Worm (Caenorhabditis elegans) whole organism, midembryonic: ENCODE data around the gene eif-2Bgamma.
A peak's percentile ranks its signal among the peaks of the same experiment; 100 is the strongest.

ENCODE experiments used
- T22C8.4 ChIP-seq: fragments of 200-800 bp; sonication (Bioruptor generic); IDR thresholded peaks from 2 replicates; pipeline ENCODE4 v1.3.6; 2022; ENCODE audit warnings: missing genetic modification characterization, missing compliant biosample characterization
- cog-1 ChIP-seq: sonication (generic microtip); optimal IDR thresholded peaks from 2 replicates; lab custom pipeline; 2016; ENCODE audit warnings: missing genetic modification characterization, missing compliant biosample characterization
- flt-1 ChIP-seq: fragments of 200-800 bp; sonication (Bioruptor generic); IDR thresholded peaks from 2 replicates; pipeline ENCODE4 v1.3.6; 2022; ENCODE audit warnings: missing genetic modification characterization, missing compliant biosample characterization
- klf-2 ChIP-seq: fragments of 200-800 bp; sonication (Bioruptor generic); conservative IDR thresholded peaks from 2 replicates; pipeline ENCODE4 v1.3.6; 2022; ENCODE audit warnings: missing genetic modification reagents, missing genetic modification characterization, missing compliant biosample characterization
- med-1 ChIP-seq: sonication (generic microtip); optimal IDR thresholded peaks from 2 replicates; lab custom pipeline; 2017; ENCODE audit warnings: missing genetic modification characterization, mild to moderate bottlenecking, missing compliant biosample characterization, antibody characterized with exemption, missing genetic modification reagents; ENCODE audit not compliant: insufficient read depth
- ref-1 ChIP-seq: fragments of 200-800 bp; sonication (Bioruptor generic); conservative IDR thresholded peaks from 2 replicates; pipeline ENCODE4 v1.3.6; 2022; ENCODE audit warnings: missing genetic modification reagents, missing genetic modification characterization, missing compliant biosample characterization
- tab-1 ChIP-seq: fragments of 200-800 bp; sonication (Bioruptor generic); IDR thresholded peaks from 2 replicates; pipeline ENCODE4 v1.3.6; 2022; ENCODE audit warnings: missing genetic modification characterization, missing compliant biosample characterization
- ztf-23 ChIP-seq: fragments of 200-800 bp; sonication (Bioruptor generic); IDR thresholded peaks from 2 replicates; pipeline ENCODE4 v1.3.6; 2022; ENCODE audit warnings: missing genetic modification reagents, missing genetic modification characterization, missing compliant biosample characterization
- ztf-29 ChIP-seq: fragments of 200-800 bp; sonication (Bioruptor generic); IDR thresholded peaks from 2 replicates; pipeline ENCODE4 v1.3.6; 2022; ENCODE audit warnings: missing genetic modification reagents, missing genetic modification characterization, missing compliant biosample characterization

The eif-2Bgamma gene

ce11 chrII:6967618-6968017 is at the start of gene eif-2Bgamma:
eif-2Bgamma (minus strand) TSS chrII:6967648.
- TF ChIP-seq ref-1 (GFP tag; lab: Robert Waterston, UW) = no peak
- TF ChIP-seq ztf-29 (GFP tag; lab: Robert Waterston, UW) = no peak
- no peak for TF ChIP-seq ztf-23 (GFP tag; lab: Robert Waterston, UW)
- no peak for TF ChIP-seq flt-1 (GFP tag; lab: Robert Waterston, UW)
- TF ChIP-seq klf-2 (GFP tag; lab: Robert Waterston, UW) = no peak
- no peak for TF ChIP-seq cog-1 (tag; lab: Kevin White, UChicago)
- no peak for TF ChIP-seq med-1
- TF ChIP-seq T22C8.4 = no peak
- TF ChIP-seq tab-1 (GFP tag; lab: Robert Waterston, UW) = no peak

ce11 chrII:7012592-7012991 is 45.1 kb upstream of the eif-2Bgamma start, which contains the start of gene sqv-7:
sqv-7 (minus strand) TSS chrII:7012692.
- no peak for TF ChIP-seq tab-1 (GFP tag; lab: Robert Waterston, UW)
- TF ChIP-seq cog-1 (tag; lab: Kevin White, UChicago) = no peak
- TF ChIP-seq med-1 = no peak
- no peak for TF ChIP-seq ref-1 (GFP tag; lab: Robert Waterston, UW)
- no peak for TF ChIP-seq T22C8.4
- TF ChIP-seq klf-2 (GFP tag; lab: Robert Waterston, UW) = no peak
- no peak for TF ChIP-seq ztf-23 (GFP tag; lab: Robert Waterston, UW)
- no peak for TF ChIP-seq ztf-29 (GFP tag; lab: Robert Waterston, UW)

ce11 chrII:7002956-7003357 is 35.5 kb upstream of the eif-2Bgamma start:
- TF ChIP-seq flt-1 (GFP tag; lab: Robert Waterston, UW) (peak; percentile 71; the same call in 1 of the 2 replicates), klf-2 (GFP tag; lab: Robert Waterston, UW) (peak; percentile 58; the same call in 1 of the 2 replicates), ztf-29 (GFP tag; lab: Robert Waterston, UW) (no peak), ztf-23 (GFP tag; lab: Robert Waterston, UW) (peak; percentile 71; the same call in 1 of the 2 replicates)

ce11 chrII:7001405-7001804 is 34.0 kb upstream of the eif-2Bgamma start:
- peak; percentile 38 for TF ChIP-seq cog-1 (tag; lab: Kevin White, UChicago)
- peak; percentile 95 for TF ChIP-seq tab-1 (GFP tag; lab: Robert Waterston, UW)
- TF ChIP-seq klf-2 (GFP tag; lab: Robert Waterston, UW) = peak; percentile 85
- TF ChIP-seq ztf-23 (GFP tag; lab: Robert Waterston, UW) = peak; percentile 89
- TF ChIP-seq ref-1 (GFP tag; lab: Robert Waterston, UW) = peak; percentile 92
- TF ChIP-seq ztf-29 (GFP tag; lab: Robert Waterston, UW) = peak; percentile 93
- peak; percentile 88 for TF ChIP-seq T22C8.4
- peak; percentile 7 for TF ChIP-seq med-1
- peak; percentile 98 for TF ChIP-seq flt-1 (GFP tag; lab: Robert Waterston, UW)

ce11 chrII:6995583-6995982 is 28.1 kb upstream of the eif-2Bgamma start:
- TF ChIP-seq flt-1 (GFP tag; lab: Robert Waterston, UW) (no peak), tab-1 (GFP tag; lab: Robert Waterston, UW) (no peak), med-1 (no peak), T22C8.4 (no peak), ref-1 (GFP tag; lab: Robert Waterston, UW) (no peak), ztf-29 (GFP tag; lab: Robert Waterston, UW) (no peak), cog-1 (tag; lab: Kevin White, UChicago) (no peak), ztf-23 (GFP tag; lab: Robert Waterston, UW) (no peak), klf-2 (GFP tag; lab: Robert Waterston, UW) (no peak)

ce11 chrII:6994677-6995076 is 27.2 kb upstream of the eif-2Bgamma start, which contains the start of gene unc-104:
unc-104 (plus strand) TSS chrII:6994987.
- TF ChIP-seq klf-2 (GFP tag; lab: Robert Waterston, UW) (no peak), cog-1 (tag; lab: Kevin White, UChicago) (no peak), tab-1 (GFP tag; lab: Robert Waterston, UW) (no peak), T22C8.4 (no peak), ztf-23 (GFP tag; lab: Robert Waterston, UW) (no peak), med-1 (no peak), ref-1 (GFP tag; lab: Robert Waterston, UW) (no peak), flt-1 (GFP tag; lab: Robert Waterston, UW) (no peak), ztf-29 (GFP tag; lab: Robert Waterston, UW) (no peak)

- TF ChIP-seq flt-1 (GFP tag; lab: Robert Waterston, UW) (no peak), T22C8.4 (no peak), ztf-29 (GFP tag; lab: Robert Waterston, UW) (no peak), klf-2 (GFP tag; lab: Robert Waterston, UW) (no peak), cog-1 (tag; lab: Kevin White, UChicago) (no peak), med-1 (no peak), ref-1 (GFP tag; lab: Robert Waterston, UW) (no peak), tab-1 (GFP tag; lab: Robert Waterston, UW) (no peak), ztf-23 (GFP tag; lab: Robert Waterston, UW) (no peak)
Observed at ce11 chrII:6992949-6993348, 25.5 kb upstream of the eif-2Bgamma start.

ce11 chrII:6989830-6990287 is 22.4 kb upstream of the eif-2Bgamma start, which contains the start of gene C15F1.1:
C15F1.1 (plus strand) TSS chrII:6989880.
- TF ChIP-seq ref-1 (GFP tag; lab: Robert Waterston, UW) (no peak), cog-1 (tag; lab: Kevin White, UChicago) (no peak), T22C8.4 (no peak), tab-1 (GFP tag; lab: Robert Waterston, UW) (no peak), med-1 (no peak), flt-1 (GFP tag; lab: Robert Waterston, UW) (no peak), ztf-29 (GFP tag; lab: Robert Waterston, UW) (no peak), ztf-23 (GFP tag; lab: Robert Waterston, UW) (no peak), klf-2 (GFP tag; lab: Robert Waterston, UW) (no peak)

ce11 chrII:6982949-6983348 is 15.5 kb upstream of the eif-2Bgamma start:
- TF ChIP-seq flt-1 (GFP tag; lab: Robert Waterston, UW) (peak; percentile 64; the same call in 1 of the 2 replicates), tab-1 (GFP tag; lab: Robert Waterston, UW) (peak; percentile 78; the same call in 1 of the 2 replicates), ztf-23 (GFP tag; lab: Robert Waterston, UW) (peak; percentile 62; the same call in 1 of the 2 replicates)
